Worm (Caenorhabditis elegans) whole organism, early embryonic: ENCODE results near the gene gst-18.

Experiments used
- B0310.2 ChIP-seq: sonication (generic microtip); optimal IDR thresholded peaks from 2 replicates; lab custom pipeline; 2016; ENCODE audit warnings: mild to moderate bottlenecking, missing genetic modification characterization, missing compliant biosample characterization
- F13C5.2 ChIP-seq: sonication (generic microtip); optimal IDR thresholded peaks from 2 replicates; lab custom pipeline; 2017; ENCODE audit warnings: mild to moderate bottlenecking, missing genetic modification characterization, inconsistent platforms, missing compliant biosample characterization
- aly-1 ChIP-seq: sonication (generic microtip); optimal IDR thresholded peaks from 2 replicates; lab custom pipeline; 2016; ENCODE audit warnings: missing genetic modification characterization, missing compliant biosample characterization
- ama-1 ChIP-seq: fragments of 150-350 bp; optimal IDR thresholded peaks from 2 replicates; lab custom pipeline; 2014
- ceh-13 ChIP-seq: fragments of 200-800 bp; sonication (Bioruptor generic); optimal IDR thresholded peaks from 2 replicates; lab custom pipeline; 2018; ENCODE audit warnings: mild to moderate bottlenecking, missing genetic modification characterization, missing compliant biosample characterization
- ceh-36 ChIP-seq: sonication (generic microtip); optimal IDR thresholded peaks from 2 replicates; lab custom pipeline; 2016; ENCODE audit warnings: missing genetic modification characterization, inconsistent platforms, missing compliant biosample characterization
- ets-7 ChIP-seq: sonication (generic microtip); optimal IDR thresholded peaks from 2 replicates; lab custom pipeline; 2016; ENCODE audit warnings: missing genotype, missing genetic modification characterization, missing compliant biosample characterization
- flt-1 ChIP-seq: fragments of 200-800 bp; sonication (Bioruptor generic); IDR thresholded peaks from 2 replicates; pipeline ENCODE4 v1.3.6; 2022; ENCODE audit warnings: missing genetic modification characterization, missing compliant biosample characterization
- hmbx-1 ChIP-seq: sonication (generic microtip); optimal IDR thresholded peaks from 2 replicates; lab custom pipeline; 2016; ENCODE audit warnings: mild to moderate bottlenecking, missing genetic modification characterization, missing compliant biosample characterization
- hmg-4 ChIP-seq: fragments of 200-800 bp; sonication (Bioruptor generic); optimal IDR thresholded peaks from 2 replicates; lab custom pipeline; 2018; ENCODE audit warnings: mild to moderate bottlenecking, missing genetic modification characterization, missing compliant biosample characterization
- hnd-1 ChIP-seq: sonication (generic microtip); optimal IDR thresholded peaks from 2 replicates; lab custom pipeline; 2016; ENCODE audit warnings: missing genetic modification characterization, missing compliant biosample characterization
- pes-1 ChIP-seq: fragments of 200-800 bp; sonication (Bioruptor generic); IDR thresholded peaks from 2 replicates; pipeline ENCODE4 v1.3.6; 2022; ENCODE audit warnings: missing genetic modification reagents, missing genetic modification characterization, missing compliant biosample characterization
- scrt-1 ChIP-seq: fragments of 200-800 bp; sonication (Bioruptor generic); IDR thresholded peaks from 2 replicates; pipeline ENCODE4 v1.3.6; 2022; ENCODE audit warnings: missing genetic modification characterization, missing compliant biosample characterization
- sea-1 ChIP-seq: fragments of 200-800 bp; sonication (Bioruptor generic); conservative IDR thresholded peaks from 2 replicates; pipeline ENCODE4 v1.3.6; 2022; ENCODE audit warnings: missing genetic modification characterization, missing compliant biosample characterization
- tbx-11 ChIP-seq: fragments of 200-800 bp; sonication (Bioruptor generic); IDR thresholded peaks from 2 replicates; pipeline ENCODE4 v1.3.6; 2022; ENCODE audit warnings: missing genetic modification characterization, missing compliant biosample characterization
- tbx-37 ChIP-seq: fragments of 200-800 bp; sonication (Bioruptor generic); conservative IDR thresholded peaks from 2 replicates; pipeline ENCODE4 v1.3.6; 2022; ENCODE audit warnings: missing genetic modification reagents, missing genetic modification characterization, missing compliant biosample characterization
- tra-4 ChIP-seq: sonication (generic microtip); optimal IDR thresholded peaks from 2 replicates; lab custom pipeline; 2017; ENCODE audit warnings: missing genetic modification characterization, missing compliant biosample characterization

gst-18 gene

DNA sequence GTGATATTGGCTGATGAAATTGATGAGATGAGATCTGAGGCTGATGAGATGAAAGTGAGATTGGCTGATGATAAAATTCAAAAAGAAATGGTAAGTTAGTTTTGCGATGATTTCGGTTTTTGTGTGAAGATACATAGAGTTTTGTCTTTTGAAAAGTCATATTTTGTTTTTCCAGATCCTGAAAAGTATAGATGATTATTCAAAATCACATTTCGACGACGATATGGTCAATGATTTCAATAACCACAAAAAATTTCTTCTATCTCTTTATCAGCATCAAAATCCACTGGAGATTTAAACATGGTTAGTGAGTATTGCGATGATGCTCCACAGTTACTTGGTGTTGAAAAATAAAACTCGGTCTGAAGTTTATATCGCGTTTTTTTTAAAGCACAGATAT lies 29.8 kb downstream of the gst-18 start, which contains the start of gene csp-1:
TSS of gene csp-1 (plus strand) at position 301 of the 400 bp plus-strand sequence.
- TF ChIP-seq flt-1 (no peak), hmg-4 (GFP tag; lab: Kevin White, UChicago) (no peak), ceh-36 (no peak), tbx-11 (GFP tag; lab: Robert Waterston, UW) (no peak), tbx-37 (GFP tag; lab: Robert Waterston, UW) (no peak), ceh-13 (no peak), hmbx-1 (tag; lab: Kevin White, UChicago) (no peak), pes-1 (GFP tag; lab: Robert Waterston, UW) (no peak), ama-1 (lab: Kevin White, UChicago) (no peak), B0310.2 (tag; lab: Kevin White, UChicago) (no peak)

DNA sequence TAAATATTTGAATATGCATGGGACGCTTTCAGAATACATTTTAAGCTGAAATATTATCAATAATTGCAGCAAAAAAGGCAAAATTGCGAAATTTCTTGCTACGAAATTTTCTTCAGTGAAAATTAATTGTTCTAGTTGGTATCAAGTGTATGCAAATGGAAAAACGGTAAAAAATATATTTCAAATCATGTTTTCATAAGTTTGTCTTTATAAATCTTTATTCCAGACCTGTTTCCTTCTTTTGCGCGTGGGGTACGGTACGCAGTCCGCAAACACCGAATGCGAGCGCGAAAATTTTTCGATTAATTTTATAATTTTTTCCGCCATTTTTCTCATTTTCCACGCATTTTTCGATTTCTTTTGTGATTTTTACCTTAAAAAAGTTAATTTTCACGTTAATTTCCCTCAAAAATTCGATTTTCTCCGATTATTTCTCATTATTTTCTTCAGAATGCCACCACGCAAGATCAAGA lies 34.1 kb downstream of the gst-18 start, which contains the start of the genes fbxc-23 and csc-1:
TSS of gene fbxc-23 (minus strand) at position 51 of the 473 bp plus-strand sequence.
TSS of gene csc-1 (plus strand) at position 451 of the 473 bp plus-strand sequence.
- TF ChIP-seq scrt-1 (GFP tag; lab: Robert Waterston, UW) (no peak), F13C5.2 (tag; lab: Kevin White, UChicago) (peak; percentile 49)

DNA sequence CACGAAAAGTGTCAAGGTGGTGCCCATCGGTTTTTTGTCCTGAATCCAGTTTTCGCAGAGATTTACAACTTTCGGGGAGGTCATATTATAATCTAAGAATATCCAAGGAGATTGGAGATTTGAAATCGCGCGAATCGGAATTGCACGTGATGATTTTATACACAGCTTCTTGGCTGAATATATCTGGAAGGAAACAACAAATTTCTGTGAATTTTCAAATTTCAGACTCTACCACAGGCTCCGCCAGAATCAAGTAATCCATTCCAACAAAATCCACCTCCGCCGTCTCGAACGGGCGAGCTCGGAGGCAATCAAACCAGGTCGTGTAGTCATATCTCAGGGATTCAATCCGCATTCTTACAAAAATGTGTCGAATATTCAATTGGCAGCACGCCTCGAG lies 35.4 kb downstream of the gst-18 start:
- TF ChIP-seq tbx-11 (GFP tag; lab: Robert Waterston, UW) (no peak), pes-1 (GFP tag; lab: Robert Waterston, UW) (no peak), tbx-37 (GFP tag; lab: Robert Waterston, UW) (no peak), flt-1 (no peak), ama-1 (lab: Kevin White, UChicago) (no peak), ets-7 (tag; lab: Kevin White, UChicago) (no peak), scrt-1 (GFP tag; lab: Robert Waterston, UW) (no peak), hmg-4 (GFP tag; lab: Kevin White, UChicago) (no peak), sea-1 (GFP tag; lab: Robert Waterston, UW) (no peak), ceh-36 (no peak), ceh-13 (no peak), hnd-1 (tag; lab: Kevin White, UChicago) (no peak), tra-4 (tag; lab: Kevin White, UChicago) (no peak), hmbx-1 (tag; lab: Kevin White, UChicago) (no peak)

DNA sequence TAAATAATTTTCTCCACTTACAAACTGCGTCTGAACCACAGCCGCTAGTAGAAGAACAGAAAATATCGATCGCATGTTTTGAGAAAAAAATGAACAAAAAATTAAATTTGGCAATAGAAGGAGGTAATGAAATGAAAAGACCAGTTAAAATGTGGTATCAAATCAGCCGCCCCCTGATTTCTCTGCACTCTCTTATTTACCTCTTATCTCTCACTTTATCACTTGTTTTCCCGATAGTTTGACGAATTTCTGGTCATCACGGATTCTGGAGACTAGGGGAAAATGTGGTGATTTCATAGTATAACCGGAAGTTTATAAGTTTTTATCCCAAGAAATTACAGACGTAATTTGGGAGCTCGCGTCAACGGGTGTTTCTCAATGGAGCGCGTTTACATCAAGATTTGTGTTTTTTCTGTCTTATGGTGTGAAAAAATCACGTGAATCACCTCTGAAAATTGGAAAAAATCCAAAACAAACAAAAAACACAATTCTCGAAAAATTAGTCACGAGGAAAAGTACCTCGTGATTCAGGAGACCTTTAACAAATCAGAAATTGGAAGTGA lies 36.9 kb downstream of the gst-18 start, which contains the start of gene clec-146:
TSS of gene clec-146 (minus strand) at position 116 of the 563 bp plus-strand sequence.
- TF ChIP-seq tra-4 (tag; lab: Kevin White, UChicago): no peak
- TF ChIP-seq F13C5.2 (tag; lab: Kevin White, UChicago): no peak
- no peak for TF ChIP-seq sea-1 (GFP tag; lab: Robert Waterston, UW)
- TF ChIP-seq tbx-11 (GFP tag; lab: Robert Waterston, UW): no peak
- TF ChIP-seq ets-7 (tag; lab: Kevin White, UChicago): no peak
- no peak for TF ChIP-seq ama-1 (lab: Kevin White, UChicago)
- TF ChIP-seq ceh-13: no peak
- TF ChIP-seq hmbx-1 (tag; lab: Kevin White, UChicago): no peak
- TF ChIP-seq flt-1: no peak
- no peak for TF ChIP-seq hmg-4 (GFP tag; lab: Kevin White, UChicago)
- no peak for TF ChIP-seq pes-1 (GFP tag; lab: Robert Waterston, UW)
- TF ChIP-seq aly-1 (tag; lab: Kevin White, UChicago): no peak

DNA sequence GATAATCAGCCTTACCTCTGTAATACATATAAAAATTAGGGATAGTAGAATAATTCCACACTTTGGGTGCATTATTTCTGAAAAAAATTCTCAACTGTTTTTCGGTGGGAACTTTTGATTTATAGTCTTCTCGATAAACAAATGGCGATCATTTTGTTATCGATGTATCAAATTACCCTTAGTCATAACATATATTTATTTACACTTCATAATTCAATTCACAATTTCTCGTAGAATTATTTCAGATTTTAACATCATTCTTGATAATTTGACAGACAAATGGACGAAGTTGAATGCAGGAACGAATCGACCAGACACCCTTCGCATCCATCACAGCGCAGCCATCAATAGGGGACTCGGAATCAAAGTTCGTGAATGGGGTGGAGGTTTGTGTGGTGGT lies 40.2 kb downstream of the gst-18 start, which contains the start of gene clec-145:
TSS of gene clec-145 (minus strand) at position 101 of the 400 bp plus-strand sequence.
- TF ChIP-seq hmg-4 (GFP tag; lab: Kevin White, UChicago) (no peak), tbx-11 (GFP tag; lab: Robert Waterston, UW) (no peak), sea-1 (GFP tag; lab: Robert Waterston, UW) (no peak), ceh-13 (no peak), flt-1 (no peak), hmbx-1 (tag; lab: Kevin White, UChicago) (no peak), scrt-1 (GFP tag; lab: Robert Waterston, UW) (no peak), F13C5.2 (tag; lab: Kevin White, UChicago) (no peak), hnd-1 (tag; lab: Kevin White, UChicago) (no peak), ets-7 (tag; lab: Kevin White, UChicago) (no peak), aly-1 (tag; lab: Kevin White, UChicago) (no peak), ceh-36 (no peak), tbx-37 (GFP tag; lab: Robert Waterston, UW) (no peak), tra-4 (tag; lab: Kevin White, UChicago) (no peak), pes-1 (GFP tag; lab: Robert Waterston, UW) (no peak), B0310.2 (tag; lab: Kevin White, UChicago) (no peak), ama-1 (lab: Kevin White, UChicago) (no peak)

DNA sequence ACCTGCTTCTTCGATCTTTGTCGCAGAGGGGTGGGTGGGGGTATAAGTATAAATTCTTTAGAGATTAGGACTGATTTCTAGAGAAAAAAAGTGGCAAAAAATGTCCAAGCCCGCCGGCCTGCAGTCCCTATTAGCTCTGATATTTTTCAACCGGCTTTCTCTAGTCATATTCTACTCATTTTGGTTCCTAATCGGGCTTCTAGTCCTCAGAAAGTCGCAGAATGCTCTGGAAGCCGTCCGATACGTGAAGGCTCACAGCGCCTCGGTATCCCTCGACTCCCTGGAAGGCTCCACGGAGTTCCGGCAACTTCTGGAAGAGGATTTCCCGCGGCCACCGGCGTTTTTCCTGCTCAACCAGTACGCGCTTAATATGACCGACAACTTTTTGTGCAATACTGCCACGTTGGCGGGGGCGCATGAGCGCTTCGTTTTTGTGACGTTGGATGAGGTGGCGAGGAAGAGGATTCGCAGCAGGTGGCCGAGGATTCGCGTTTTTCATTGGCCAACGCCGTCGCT lies 45.0 kb downstream of the gst-18 start, which contains the start of gene Y48E1B.8:
TSS of gene Y48E1B.8 (plus strand) at position 51 of the 516 bp plus-strand sequence.
- TF ChIP-seq tra-4 (tag; lab: Kevin White, UChicago): no peak
